Fruit fly (Drosophila melanogaster) whole organism, embryonic: ENCODE measurements around the gene CG32121.

Experiments
- Asciz ChIP-seq: fragments of 200-800 bp; sonication (Bioruptor generic); optimal IDR thresholded peaks from 2 replicates; lab custom pipeline; 2017; ENCODE audit warnings: missing biosample characterization, mild to moderate bottlenecking, missing genetic modification characterization, missing genetic modification reagents
- BEAF-32 ChIP-seq: fragments of 200-800 bp; sonication (Bioruptor generic); optimal IDR thresholded peaks from 3 replicates; lab custom pipeline; 2017; ENCODE audit warnings: missing biosample characterization, missing genetic modification characterization, mild to moderate bottlenecking, moderate library complexity, missing genetic modification reagents
- CG10267 ChIP-seq: fragments of 200-800 bp; sonication (Bioruptor generic); optimal IDR thresholded peaks from 2 replicates; lab custom pipeline; 2018; ENCODE audit warnings: missing biosample characterization, mild to moderate bottlenecking, missing genetic modification characterization, moderate library complexity
- CG13287 ChIP-seq: fragments of 200-800 bp; sonication (Bioruptor generic); IDR thresholded peaks from 2 replicates; pipeline ENCODE4 v1.3.6; 2022; ENCODE audit warnings: missing biosample characterization, missing genetic modification characterization; ENCODE audit not compliant: partially characterized antibody
- CG14710 ChIP-seq: fragments of 200-800 bp; sonication (Bioruptor generic); optimal IDR thresholded peaks from 3 replicates; lab custom pipeline; 2019; ENCODE audit warnings: missing biosample characterization, mild to moderate bottlenecking, missing genetic modification characterization, moderate library complexity
- CG15514 ChIP-seq: fragments of 200-800 bp; sonication (Bioruptor generic); optimal IDR thresholded peaks from 3 replicates; lab custom pipeline; 2017; ENCODE audit warnings: missing biosample characterization, missing genetic modification characterization, mild to moderate bottlenecking, moderate library complexity, missing genetic modification reagents
- CG17612 ChIP-seq: fragments of 200-800 bp; sonication (Bioruptor generic); IDR thresholded peaks from 2 replicates; pipeline ENCODE4 v1.3.6; 2022; ENCODE audit warnings: missing biosample characterization, missing genetic modification characterization
- CG17802 ChIP-seq: fragments of 200-800 bp; sonication (Bioruptor generic); optimal IDR thresholded peaks from 2 replicates; lab custom pipeline; 2018; ENCODE audit warnings: missing biosample characterization, mild to moderate bottlenecking, missing genetic modification characterization, moderate library complexity
- CG17912 ChIP-seq: fragments of 200-800 bp; sonication (Bioruptor generic); optimal IDR thresholded peaks from 2 replicates; lab custom pipeline; 2018; ENCODE audit warnings: missing biosample characterization, mild to moderate bottlenecking, missing genetic modification characterization
- CG2202 ChIP-seq: fragments of 200-800 bp; sonication (Bioruptor generic); optimal IDR thresholded peaks from 2 replicates; lab custom pipeline; 2018; ENCODE audit warnings: missing biosample characterization, mild to moderate bottlenecking, missing genetic modification characterization
- CG3281 ChIP-seq: fragments of 200-800 bp; sonication (Bioruptor generic); optimal IDR thresholded peaks from 3 replicates; lab custom pipeline; 2017; ENCODE audit warnings: missing biosample characterization, mild to moderate bottlenecking, missing genetic modification characterization
- CG6175 ChIP-seq: fragments of 200-800 bp; sonication (Bioruptor generic); IDR thresholded peaks from 3 replicates; pipeline ENCODE4 v1.3.6; 2022; ENCODE audit warnings: missing biosample characterization, missing genetic modification characterization
- CG7928 ChIP-seq: fragments of 200-800 bp; sonication (Bioruptor generic); optimal IDR thresholded peaks from 2 replicates; lab custom pipeline; 2017; ENCODE audit warnings: missing biosample characterization, mild to moderate bottlenecking, missing genetic modification characterization
- D19A ChIP-seq: fragments of 200-800 bp; optimal IDR thresholded peaks from 3 replicates; lab custom pipeline; 2019; ENCODE audit warnings: missing biosample characterization, mild to moderate bottlenecking, missing genetic modification characterization, moderate library complexity
- Deaf1 ChIP-seq: fragments of 200-800 bp; optimal IDR thresholded peaks from 3 replicates; lab custom pipeline; 2019; ENCODE audit warnings: missing biosample characterization, mild to moderate bottlenecking, missing genetic modification characterization, moderate library complexity
- Dip2 ChIP-seq: fragments of 200-800 bp; sonication (Bioruptor generic); IDR thresholded peaks from 2 replicates; pipeline ENCODE4 v1.3.6; 2022; ENCODE audit warnings: missing biosample characterization, missing genetic modification characterization
- Dll ChIP-seq: fragments of 200-800 bp; sonication (Bioruptor generic); IDR thresholded peaks from 4 replicates; pipeline ENCODE4 v1.3.6; 2022; ENCODE audit warnings: missing biosample characterization, missing genetic modification characterization; ENCODE audit not compliant: partially characterized antibody
- Dref ChIP-seq: fragments of 200-800 bp; sonication (Bioruptor generic); IDR thresholded peaks from 2 replicates; pipeline ENCODE4 v1.3.6; 2022; ENCODE audit warnings: missing biosample characterization, missing genetic modification characterization
- Drgx ChIP-seq: fragments of 200-800 bp; sonication (Bioruptor generic); IDR thresholded peaks from 2 replicates; pipeline ENCODE4 v1.3.6; 2022; ENCODE audit warnings: missing biosample characterization, missing genetic modification characterization
- E2f2 ChIP-seq: fragments of 200-800 bp; sonication (Bioruptor generic); IDR thresholded peaks from 2 replicates; pipeline ENCODE4 v1.3.6; 2022; ENCODE audit warnings: missing biosample characterization, missing genetic modification characterization
- Ets65A ChIP-seq: fragments of 200-800 bp; sonication (Bioruptor generic); peaks from one replicate; lab custom pipeline; 2016; ENCODE audit warnings: missing biosample characterization, missing genetic modification characterization
- Med ChIP-seq: fragments of 200-800 bp; sonication (Bioruptor generic); peaks from one replicate; lab custom pipeline; 2016; ENCODE audit warnings: missing biosample characterization, missing genetic modification characterization, mild to moderate bottlenecking, inconsistent platforms, moderate library complexity
- YL-1 ChIP-seq: fragments of 200-800 bp; sonication (Bioruptor generic); optimal IDR thresholded peaks from 3 replicates; lab custom pipeline; 2017; ENCODE audit warnings: missing biosample characterization, mild to moderate bottlenecking, missing genetic modification characterization
- cas ChIP-seq: fragments of 200-800 bp; sonication (Bioruptor generic); IDR thresholded peaks from 2 replicates; pipeline ENCODE4 v1.3.6; 2022; ENCODE audit warnings: missing biosample characterization, missing genetic modification characterization
- crp ChIP-seq, 2 experiments: fragments of 200-800 bp; sonication (Bioruptor generic); optimal IDR thresholded peaks; 2 replicates in 1 of 2; 3 replicates in 1 of 2; lab custom pipeline; 2017; ENCODE audit warnings: missing biosample characterization in 2 of 2, missing genetic modification characterization in 2 of 2, mild to moderate bottlenecking in 1 of 2, moderate library complexity in 1 of 2
- gfzf ChIP-seq: fragments of 200-800 bp; sonication (Bioruptor generic); optimal IDR thresholded peaks from 2 replicates; lab custom pipeline; 2016; ENCODE audit warnings: missing biosample characterization, mild to moderate bottlenecking, missing genetic modification characterization, moderate library complexity
- h ChIP-seq: fragments of >200 bp; optimal IDR thresholded peaks from 2 replicates; lab custom pipeline; 2017
- hkb ChIP-seq, 2 experiments: fragments of 200-800 bp in 1 of 2; fragments of >200 bp in 1 of 2; sonication (Bioruptor generic) in 1 of 2; IDR thresholded peaks in 1 of 2; optimal IDR thresholded peaks in 1 of 2; 2 replicates each; pipeline versions ENCODE4 v1.3.6 to Lab custom; 2017 to 2022; ENCODE audit warnings: missing biosample characterization in 1 of 2, missing genetic modification characterization in 1 of 2
- nom ChIP-seq: fragments of 200-800 bp; sonication (Bioruptor generic); optimal IDR thresholded peaks from 2 replicates; lab custom pipeline; 2017; ENCODE audit warnings: missing biosample characterization, missing genetic modification characterization, mild to moderate bottlenecking, moderate library complexity, missing genetic modification reagents
- org-1 ChIP-seq: fragments of 200-800 bp; sonication (Bioruptor generic); optimal IDR thresholded peaks from 2 replicates; lab custom pipeline; 2017; ENCODE audit warnings: missing biosample characterization, missing genetic modification characterization
- row ChIP-seq: fragments of 200-800 bp; sonication (Bioruptor generic); IDR thresholded peaks from 3 replicates; pipeline ENCODE4 v1.3.6; 2022; ENCODE audit warnings: missing biosample characterization, missing genetic modification characterization
- sqz ChIP-seq: fragments of 200-800 bp; sonication (Bioruptor generic); optimal IDR thresholded peaks from 3 replicates; lab custom pipeline; 2018; ENCODE audit warnings: missing biosample characterization, mild to moderate bottlenecking, missing genetic modification characterization
- toy ChIP-seq: fragments of 200-800 bp; sonication (Bioruptor generic); IDR thresholded peaks from 2 replicates; pipeline ENCODE4 v1.3.6; 2022; ENCODE audit warnings: missing biosample characterization, missing genetic modification characterization
- trem ChIP-seq: fragments of 200-800 bp; optimal IDR thresholded peaks from 3 replicates; lab custom pipeline; 2019; ENCODE audit warnings: missing biosample characterization, mild to moderate bottlenecking, missing genetic modification characterization, moderate library complexity

The CG32121 gene

DNA sequence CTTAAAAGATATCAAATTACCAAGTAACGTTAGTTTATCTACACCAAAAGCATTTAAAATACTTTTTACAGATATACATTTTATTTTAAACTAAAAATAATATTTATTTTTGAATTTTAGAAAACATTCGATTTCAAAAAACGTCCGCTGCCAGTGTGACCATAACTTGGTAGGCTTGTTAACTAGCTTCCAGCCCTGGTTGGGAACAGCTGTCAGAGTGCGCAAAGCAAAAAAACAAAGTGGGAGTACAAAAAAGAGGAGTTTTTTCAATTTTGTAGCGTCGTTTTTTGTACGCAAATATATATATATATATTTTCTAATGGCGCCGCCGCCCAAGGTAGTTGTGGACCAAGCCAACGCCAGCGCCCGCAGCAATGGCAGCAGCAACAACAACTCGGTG lies 20.3 kb upstream of the CG32121 start, which contains the start of gene cmb (continued):
- peak; percentile 55 for TF ChIP-seq gfzf (GFP tag; lab: Kevin White, UChicago)
- peak; percentile 40 for TF ChIP-seq trem (tag; lab: Kevin White, UChicago)
- TF ChIP-seq sqz (GFP tag; lab: Kevin White, UChicago), result peak; percentile 88
- peak; percentile 93 for TF ChIP-seq nom (GFP tag; lab: Kevin White, UChicago)
- TF ChIP-seq CG7928 (GFP tag; lab: Kevin White, UChicago), result peak; percentile 94
- no peak for TF ChIP-seq CG6175 (GFP tag; lab: Robert Waterston, UW)
- TF ChIP-seq toy (GFP tag; lab: Robert Waterston, UW), result no peak
- TF ChIP-seq crp (GFP tag; optimal IDR thresholded peaks at IDR 0.05; lab: Kevin White, UChicago), result peak; percentile 61 to 94
- TF ChIP-seq CG2202, result no peak
- TF ChIP-seq Med (GFP tag; lab: Kevin White, UChicago), result peak; percentile 27
- peak; percentile 90 for TF ChIP-seq Drgx (GFP tag; lab: Robert Waterston, UW)
- peak; percentile 38; the same call in 1 of the 3 replicates for TF ChIP-seq row (GFP tag; lab: Robert Waterston, UW)
- peak; percentile 53 for TF ChIP-seq YL-1
- no peak for TF ChIP-seq Dll (GFP tag; lab: Robert Waterston, UW)
- no peak for TF ChIP-seq hkb (optimal IDR thresholded peaks at IDR 0.05; lab: Kevin White, UChicago)
- TF ChIP-seq hkb (GFP tag; IDR thresholded peaks at IDR 0.05; lab: Robert Waterston, UW), result no peak
- peak; percentile 52 for TF ChIP-seq CG3281
- TF ChIP-seq E2f2 (GFP tag; lab: Robert Waterston, UW), result peak; percentile 83
- peak; percentile 15 for TF ChIP-seq BEAF-32 (GFP tag; lab: Kevin White, UChicago)
- no peak for TF ChIP-seq cas (GFP tag; lab: Robert Waterston, UW)
- 0 out of 2 replicates have a peak, but pooled peaks have one; percentile 22 for TF ChIP-seq Dref (GFP tag; lab: Robert Waterston, UW)
- TF ChIP-seq CG14710, result peak; percentile 76
- TF ChIP-seq CG13287 (GFP tag; lab: Robert Waterston, UW), result peak; percentile 38; the same call in 1 of the 2 replicates
- TF ChIP-seq CG15514 (GFP tag; lab: Kevin White, UChicago), result peak; percentile 46
- TF ChIP-seq CG17612 (GFP tag; lab: Robert Waterston, UW), result no peak
- TF ChIP-seq Ets65A (GFP tag; lab: Kevin White, UChicago), result peak; percentile 67
- peak; percentile 19 for TF ChIP-seq CG10267 (tag; lab: Kevin White, UChicago)
- TF ChIP-seq, all 482 proteins: peak for 42

DNA sequence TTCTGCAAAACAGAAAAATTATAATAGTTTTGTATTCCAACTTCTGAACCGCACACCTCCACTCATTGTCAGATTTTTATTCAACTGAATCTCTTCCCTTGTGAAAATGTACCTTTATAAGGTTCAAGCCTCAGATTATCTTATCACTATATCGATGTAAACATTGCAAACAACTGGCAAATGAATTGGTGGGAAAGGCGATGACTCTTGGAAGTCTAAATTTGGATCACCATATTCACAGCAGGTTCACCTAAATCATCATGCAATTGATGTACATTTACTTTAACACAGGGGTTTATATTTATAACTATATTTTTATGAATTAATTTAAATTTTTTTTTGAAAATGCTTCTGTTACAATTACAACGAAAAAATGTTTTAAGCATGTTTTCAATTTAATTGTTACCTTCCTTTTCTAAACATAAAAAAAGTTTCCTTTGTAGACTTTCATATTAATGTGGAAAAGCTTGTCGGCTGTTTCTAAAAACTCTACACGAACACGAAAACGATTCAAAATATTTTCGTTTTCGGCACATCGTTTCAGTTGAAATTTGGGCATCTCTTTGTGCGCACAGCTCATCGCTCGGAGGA lies 18.3 kb upstream of the CG32121 start, which contains the start of the genes CG10140 and CG14109:
Gene CG10140, minus strand, starts transcription at position 101 of the 591 bp plus-strand sequence.
Gene CG14109, plus strand, starts transcription at position 541 of the 591 bp plus-strand sequence.
- peak; percentile 89 for TF ChIP-seq Deaf1 (tag; lab: Kevin White, UChicago)
- peak; percentile 20 for TF ChIP-seq D19A (tag; lab: Kevin White, UChicago)
- no peak for TF ChIP-seq Asciz (GFP tag; lab: Kevin White, UChicago)
- TF ChIP-seq, all 482 proteins: peak for 2

DNA sequence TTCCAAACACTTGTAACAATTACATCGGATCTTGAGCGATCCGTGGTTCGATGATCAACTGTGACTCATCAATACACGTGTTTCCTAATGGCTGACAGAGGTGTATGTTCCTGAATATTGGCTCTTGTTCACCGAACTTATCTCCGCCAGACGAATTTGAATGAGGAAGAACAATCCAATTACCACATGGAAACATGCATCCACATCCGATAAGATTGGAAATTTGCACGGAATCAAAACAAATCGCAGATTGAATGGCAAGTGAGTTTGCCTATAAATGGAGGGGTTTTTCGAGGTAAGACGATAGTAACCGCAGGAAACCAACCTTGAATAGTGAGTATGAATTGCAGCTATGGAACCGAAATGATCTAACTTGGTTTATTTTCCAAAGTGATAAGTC lies 15.5 kb upstream of the CG32121 start, which contains the start of gene CG10725:
Gene CG10725, plus strand, starts transcription at position 301 of the 400 bp plus-strand sequence.
- TF ChIP-seq sqz (GFP tag; lab: Kevin White, UChicago) (no peak), h (lab: Kevin White, UChicago) (no peak), org-1 (GFP tag; lab: Kevin White, UChicago) (no peak), CG17912 (GFP tag; lab: Kevin White, UChicago) (no peak), Dip2 (GFP tag; lab: Robert Waterston, UW) (no peak), CG17802 (tag; lab: Kevin White, UChicago) (no peak)
